Fruit fly (Drosophila melanogaster) Kc167 (cell line): ENCODE results near the gene CG7382.

ENCODE experiments used
- Myc ChIP-seq: fragments of >200 bp; optimal IDR thresholded peaks from 2 replicates; lab custom pipeline; 2017; ENCODE audit warnings: missing external identifiers
- Sin3A ChIP-seq: fragments of >200 bp; optimal IDR thresholded peaks from 2 replicates; lab custom pipeline; 2018; ENCODE audit warnings: missing external identifiers
- h ChIP-seq: fragments of >200 bp; optimal IDR thresholded peaks from 3 replicates; lab custom pipeline; 2018; ENCODE audit warnings: missing external identifiers
- ttk ChIP-seq: sonication (Bioruptor generic); optimal IDR thresholded peaks from 2 replicates; lab custom pipeline; 2017; ENCODE audit warnings: missing external identifiers

dm6 chr2L:5483093-5483492, 36.6 kb downstream of the CG7382 start:
- TF ChIP-seq h: no peak
- no peak for TF ChIP-seq ttk (lab: Kevin White, UChicago)
- no peak for TF ChIP-seq Myc (lab: Kevin White, UChicago)
- TF ChIP-seq Sin3A (lab: Kevin White, UChicago): no peak
